Worm (Caenorhabditis elegans) whole organism, L4 larva: ENCODE data around the gene lat-2.

Experiments used
- D1046.2 ChIP-seq: fragments of 200-800 bp; sonication (Bioruptor generic); IDR thresholded peaks from 2 replicates; pipeline ENCODE4 v1.3.6; 2022; ENCODE audit warnings: missing genetic modification characterization, missing compliant biosample characterization
- F26F4.8 ChIP-seq: fragments of 200-800 bp; sonication (Bioruptor generic); conservative IDR thresholded peaks from 2 replicates; pipeline ENCODE4 v1.3.6; 2022; ENCODE audit warnings: missing genetic modification characterization, missing compliant biosample characterization
- aha-1 ChIP-seq: fragments of 150-350 bp; peaks from one replicate; lab custom pipeline; 2014; ENCODE audit warnings: missing biosample characterization, missing genetic modification characterization
- attf-4 ChIP-seq: sonication (generic microtip); optimal IDR thresholded peaks from 3 replicates; lab custom pipeline; 2017; ENCODE audit warnings: missing biosample characterization, missing genetic modification characterization
- dmd-8 ChIP-seq: fragments of 200-800 bp; sonication (Bioruptor generic); IDR thresholded peaks from 2 replicates; pipeline ENCODE4 v1.3.6; 2022; ENCODE audit warnings: missing genetic modification characterization, missing compliant biosample characterization
- fkh-10 ChIP-seq: fragments of 150-350 bp; optimal IDR thresholded peaks from 2 replicates; lab custom pipeline; 2014; ENCODE audit warnings: missing biosample characterization, missing genetic modification reagents, missing genetic modification characterization
- mxl-3 ChIP-seq: fragments of 200-800 bp; sonication (Bioruptor generic); optimal IDR thresholded peaks from 2 replicates; lab custom pipeline; 2018; ENCODE audit warnings: mild to moderate bottlenecking, missing genetic modification characterization, missing compliant biosample characterization
- nhr-237 ChIP-seq: sonication (generic microtip); optimal IDR thresholded peaks from 2 replicates; lab custom pipeline; 2017; ENCODE audit warnings: missing biosample characterization, missing genetic modification characterization
- nhr-25 ChIP-seq: sonication (generic microtip); optimal IDR thresholded peaks from 2 replicates; lab custom pipeline; 2017; ENCODE audit warnings: missing genetic modification characterization, mild to moderate bottlenecking, missing compliant biosample characterization, antibody characterized with exemption, moderate library complexity, borderline replicate concordance; ENCODE audit not compliant: insufficient read depth
- nhr-76 ChIP-seq: fragments of 150-350 bp; optimal IDR thresholded peaks from 2 replicates; lab custom pipeline; 2014; ENCODE audit warnings: missing biosample characterization, missing genetic modification characterization
- snpc-1.2 ChIP-seq: fragments of 200-800 bp; sonication (Bioruptor generic); IDR thresholded peaks from 2 replicates; pipeline ENCODE4 v1.3.6; 2022; ENCODE audit warnings: missing genetic modification reagents, missing genetic modification characterization, missing compliant biosample characterization
- unc-62 ChIP-seq, 3 experiments: fragments of 150-350 bp in 1 of 3; sonication (generic microtip); optimal IDR thresholded peaks in 2 of 3; peaks in 1 of 3; 1 replicate in 1 of 3; 2 replicates in 2 of 3; lab custom pipeline; 2014 to 2017; ENCODE audit warnings: missing biosample characterization in 3 of 3, missing genetic modification characterization in 3 of 3, missing genetic modification reagents in 3 of 3, missing genotype in 1 of 3

DNA sequence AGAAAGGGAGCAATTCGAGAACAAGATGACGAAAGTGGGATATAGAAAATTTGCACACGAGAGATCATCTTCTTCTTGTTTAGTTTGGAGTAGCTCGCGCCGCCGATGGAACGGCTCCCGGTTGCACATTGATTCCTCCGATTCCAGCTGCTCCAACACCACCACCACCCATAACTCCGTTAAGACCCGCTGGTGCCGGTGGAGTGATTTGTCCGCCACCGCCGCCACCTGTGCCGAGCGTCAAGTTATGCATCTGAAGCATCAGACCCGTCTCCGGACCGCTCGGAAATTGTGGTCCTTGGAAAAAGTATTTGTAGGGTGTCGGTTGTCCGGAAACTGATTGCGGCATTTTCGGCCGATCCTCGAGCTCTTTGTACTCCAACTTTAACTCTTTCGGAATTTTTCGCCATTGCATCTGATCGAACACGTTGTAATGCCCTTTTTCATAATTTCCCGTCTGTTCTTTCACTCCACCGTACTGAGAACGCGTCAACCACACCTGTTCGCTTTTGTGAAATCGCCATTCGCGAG lies 14.1 kb downstream of the lat-2 start:
- no peak for TF ChIP-seq fkh-10
- TF ChIP-seq nhr-76: no peak
- TF ChIP-seq snpc-1.2: no peak
- TF ChIP-seq dmd-8 (GFP tag; lab: Robert Waterston, UW): no peak
- 0 out of 2 replicates have a peak, but pooled peaks have one; percentile 54 for TF ChIP-seq D1046.2 (GFP tag; lab: Robert Waterston, UW)
- 0 out of 2 replicates have a peak, but pooled peaks have one; percentile 23 for TF ChIP-seq F26F4.8 (GFP tag; lab: Robert Waterston, UW)
- TF ChIP-seq nhr-25 (tag; lab: Kevin White, UChicago): no peak
- no peak for TF ChIP-seq unc-62 (GFP tag; optimal IDR thresholded peaks at IDR 0.05 in 1 of 2; lab: Kevin White, UChicago)
- no peak for TF ChIP-seq unc-62 (tag; optimal IDR thresholded peaks at IDR 0.05; lab: Kevin White, UChicago)
- no peak for TF ChIP-seq attf-4 (tag; lab: Kevin White, UChicago)
- no peak for TF ChIP-seq nhr-237 (tag; lab: Kevin White, UChicago)
- TF ChIP-seq aha-1: peak; percentile 70
- TF ChIP-seq mxl-3 (GFP tag; lab: Kevin White, UChicago): no peak
